Fruit fly (Drosophila melanogaster): Measurements from ENCODE around the gene CG44005.

Gene CG44005

dm6 chr3L:18032478-18033343 is 39.2 kb downstream of the CG44005 start:
- TF ChIP-seq CG8478 (optimal IDR thresholded peaks at IDR 0.05) (no peak), CTCF (optimal IDR thresholded peaks at IDR 0.05) (peak; percentile 21 to 53)

dm6 chr3L:18030301-18030827 is 41.6 kb downstream of the CG44005 start:
- TF ChIP-seq CG8478 (optimal IDR thresholded peaks at IDR 0.05) (no peak), CTCF (optimal IDR thresholded peaks at IDR 0.05) (no peak)

dm6 chr3L:18029546-18030300 is 42.2 kb downstream of the CG44005 start:
- TF ChIP-seq CTCF (optimal IDR thresholded peaks at IDR 0.05) (no peak), CG8478 (optimal IDR thresholded peaks at IDR 0.05) (no peak)

- no peak for TF ChIP-seq CTCF (optimal IDR thresholded peaks at IDR 0.05)
- no peak for TF ChIP-seq CG8478 (optimal IDR thresholded peaks at IDR 0.05)
Observed at dm6 chr3L:18025907-18026306, 46.0 kb downstream of the CG44005 start.

dm6 chr3L:18024589-18024988 is 47.3 kb downstream of the CG44005 start:
- TF ChIP-seq CTCF (optimal IDR thresholded peaks at IDR 0.05) (no peak), CG8478 (optimal IDR thresholded peaks at IDR 0.05) (no peak)

- TF ChIP-seq CTCF (optimal IDR thresholded peaks at IDR 0.05) (no peak), CG8478 (optimal IDR thresholded peaks at IDR 0.05) (no peak)
Observed at dm6 chr3L:18023622-18024021, 48.3 kb downstream of the CG44005 start.

- no peak for TF ChIP-seq CG8478 (optimal IDR thresholded peaks at IDR 0.05)
- TF ChIP-seq CTCF (optimal IDR thresholded peaks at IDR 0.05) = no peak
Observed at dm6 chr3L:18022479-18022950, 49.4 kb downstream of the CG44005 start.

dm6 chr3L:18021886-18022285 is 50.0 kb downstream of the CG44005 start:
- TF ChIP-seq CG8478 (optimal IDR thresholded peaks at IDR 0.05) = no peak
- TF ChIP-seq CTCF (optimal IDR thresholded peaks at IDR 0.05) = no peak

dm6 chr3L:18020944-18021343 is 51.0 kb downstream of the CG44005 start:
- TF ChIP-seq CG8478 (optimal IDR thresholded peaks at IDR 0.05) = no peak
- no peak for TF ChIP-seq CTCF (optimal IDR thresholded peaks at IDR 0.05)
